Fruit fly (Drosophila melanogaster) whole organism, prepupa: Measurements from ENCODE around the gene CG1622.

Experiments used
- Blimp-1 ChIP-seq: fragments of 200-800 bp; sonication (Bioruptor generic); optimal IDR thresholded peaks from 3 replicates; lab custom pipeline; 2017; ENCODE audit warnings: missing biosample characterization, missing genetic modification characterization, mild to moderate bottlenecking, moderate library complexity, missing genetic modification reagents
- CG10669 ChIP-seq: fragments of 200-800 bp; sonication (Bioruptor generic); optimal IDR thresholded peaks from 3 replicates; lab custom pipeline; 2018; ENCODE audit warnings: missing biosample characterization, mild to moderate bottlenecking, missing genetic modification characterization, moderate library complexity
- CG11294 ChIP-seq: fragments of 200-800 bp; sonication (Bioruptor generic); IDR thresholded peaks from 2 replicates; pipeline ENCODE4 v1.3.6; 2022; ENCODE audit warnings: missing biosample characterization, missing genetic modification characterization
- CG11902 ChIP-seq: fragments of 200-800 bp; sonication (Bioruptor generic); optimal IDR thresholded peaks from 3 replicates; lab custom pipeline; 2016; ENCODE audit warnings: missing biosample characterization, missing genetic modification characterization
- CG15336 ChIP-seq: fragments of 200-800 bp; sonication (Bioruptor generic); IDR thresholded peaks from 2 replicates; pipeline ENCODE4 v1.3.6; 2022; ENCODE audit warnings: missing biosample characterization, missing genetic modification characterization
- CG1621 ChIP-seq: fragments of 200-800 bp; sonication (Bioruptor generic); optimal IDR thresholded peaks from 3 replicates; lab custom pipeline; 2018; ENCODE audit warnings: missing biosample characterization, mild to moderate bottlenecking, missing genetic modification characterization
- CG3032 ChIP-seq: fragments of 200-800 bp; optimal IDR thresholded peaks from 2 replicates; lab custom pipeline; 2019; ENCODE audit warnings: missing biosample characterization, mild to moderate bottlenecking, missing genetic modification characterization, moderate library complexity
- CG31627 ChIP-seq: fragments of 200-800 bp; sonication (Bioruptor generic); optimal IDR thresholded peaks from 3 replicates; lab custom pipeline; 2016; ENCODE audit warnings: missing biosample characterization, missing genetic modification characterization
- CG32006 ChIP-seq: fragments of 200-800 bp; sonication (Bioruptor generic); optimal IDR thresholded peaks from 3 replicates; lab custom pipeline; 2017; ENCODE audit warnings: missing biosample characterization, mild to moderate bottlenecking, missing genetic modification characterization
- CG34406 ChIP-seq: fragments of 200-800 bp; sonication (Bioruptor generic); optimal IDR thresholded peaks from 3 replicates; lab custom pipeline; 2016; ENCODE audit warnings: missing biosample characterization, missing genetic modification characterization
- CG3919 ChIP-seq: fragments of 200-800 bp; sonication (Bioruptor generic); optimal IDR thresholded peaks from 3 replicates; lab custom pipeline; 2016; ENCODE audit warnings: missing biosample characterization, missing genetic modification characterization
- CG4318 ChIP-seq: fragments of 200-800 bp; sonication (Bioruptor generic); optimal IDR thresholded peaks from 3 replicates; lab custom pipeline; 2017; ENCODE audit warnings: missing biosample characterization, mild to moderate bottlenecking, missing genetic modification characterization
- CG6163 ChIP-seq: fragments of 200-800 bp; sonication (Bioruptor generic); IDR thresholded peaks from 3 replicates; pipeline ENCODE4 v1.3.6; 2022; ENCODE audit warnings: missing biosample characterization, missing genetic modification characterization
- CG6276 ChIP-seq: fragments of 200-800 bp; sonication (Bioruptor generic); optimal IDR thresholded peaks from 2 replicates; lab custom pipeline; 2017; ENCODE audit warnings: missing biosample characterization, mild to moderate bottlenecking, missing genetic modification characterization
- CG6792 ChIP-seq: fragments of 200-800 bp; sonication (Bioruptor generic); optimal IDR thresholded peaks from 3 replicates; lab custom pipeline; 2016; ENCODE audit warnings: missing biosample characterization, missing genetic modification characterization
- CG6808 ChIP-seq: fragments of 200-800 bp; sonication (Bioruptor generic); optimal IDR thresholded peaks from 3 replicates; lab custom pipeline; 2017; ENCODE audit warnings: missing biosample characterization, missing genetic modification characterization, mild to moderate bottlenecking, moderate library complexity, missing genetic modification reagents
- CG7368 ChIP-seq: fragments of 200-800 bp; sonication (Bioruptor generic); optimal IDR thresholded peaks from 3 replicates; lab custom pipeline; 2016; ENCODE audit warnings: missing biosample characterization, missing genetic modification characterization
- CG8119 ChIP-seq: fragments of 200-800 bp; sonication (Bioruptor generic); IDR thresholded peaks from 3 replicates; pipeline ENCODE4 v1.3.6; 2022; ENCODE audit warnings: missing biosample characterization, missing genetic modification characterization
- CG8319 ChIP-seq: fragments of 200-800 bp; sonication (Bioruptor generic); optimal IDR thresholded peaks from 3 replicates; lab custom pipeline; 2016; ENCODE audit warnings: missing biosample characterization, missing genetic modification characterization
- CG8632 ChIP-seq: fragments of 200-800 bp; sonication (Bioruptor generic); optimal IDR thresholded peaks from 3 replicates; lab custom pipeline; 2016; ENCODE audit warnings: missing biosample characterization, missing genetic modification characterization
- CG9139 ChIP-seq: fragments of 200-800 bp; sonication (Bioruptor generic); optimal IDR thresholded peaks from 3 replicates; lab custom pipeline; 2017; ENCODE audit warnings: missing biosample characterization, mild to moderate bottlenecking, missing genetic modification characterization
- Eip75B ChIP-seq: fragments of 200-800 bp; sonication (Bioruptor generic); optimal IDR thresholded peaks from 3 replicates; lab custom pipeline; 2016; ENCODE audit warnings: missing biosample characterization, missing genetic modification characterization
- Eip93F ChIP-seq: fragments of 200-800 bp; sonication (Bioruptor generic); optimal IDR thresholded peaks from 2 replicates; lab custom pipeline; 2016; ENCODE audit warnings: missing biosample characterization, mild to moderate bottlenecking, missing genetic modification characterization
- Ets96B ChIP-seq: fragments of 200-800 bp; optimal IDR thresholded peaks from 2 replicates; lab custom pipeline; 2019; ENCODE audit warnings: missing biosample characterization, mild to moderate bottlenecking, missing genetic modification characterization, moderate library complexity
- Gug ChIP-seq: fragments of 200-800 bp; sonication (Bioruptor generic); IDR thresholded peaks from 2 replicates; pipeline ENCODE4 v1.3.6; 2022; ENCODE audit warnings: missing biosample characterization, missing genetic modification characterization
- Hr38 ChIP-seq: sonication (Bioruptor generic); optimal IDR thresholded peaks from 2 replicates; lab custom pipeline; 2016; ENCODE audit warnings: missing biosample characterization, missing genetic modification characterization
- Hr39 ChIP-seq: fragments of 200-800 bp; sonication (Bioruptor generic); optimal IDR thresholded peaks from 2 replicates; lab custom pipeline; 2016; ENCODE audit warnings: missing biosample characterization, missing genetic modification characterization
- Hr4 ChIP-seq: fragments of 200-800 bp; sonication (Bioruptor generic); optimal IDR thresholded peaks from 3 replicates; lab custom pipeline; 2016; ENCODE audit warnings: missing biosample characterization, missing genetic modification characterization
- Lpt ChIP-seq: fragments of 200-800 bp; sonication (Bioruptor generic); optimal IDR thresholded peaks from 3 replicates; lab custom pipeline; 2016; ENCODE audit warnings: missing biosample characterization, missing genetic modification characterization
- Met ChIP-seq: fragments of 200-800 bp; sonication (Bioruptor generic); optimal IDR thresholded peaks from 3 replicates; lab custom pipeline; 2016; ENCODE audit warnings: missing biosample characterization, missing genetic modification characterization
- Sox102F ChIP-seq: fragments of 200-800 bp; sonication (Bioruptor generic); optimal IDR thresholded peaks from 2 replicates; lab custom pipeline; 2016; ENCODE audit warnings: missing biosample characterization, mild to moderate bottlenecking, missing genetic modification characterization
- Sox14 ChIP-seq: fragments of 200-800 bp; sonication (Bioruptor generic); optimal IDR thresholded peaks from 3 replicates; lab custom pipeline; 2016; ENCODE audit warnings: missing biosample characterization, missing genetic modification characterization
- Sox15 ChIP-seq: fragments of 200-800 bp; sonication (Bioruptor generic); optimal IDR thresholded peaks from 3 replicates; lab custom pipeline; 2016; ENCODE audit warnings: missing biosample characterization, missing genetic modification characterization
- cyc ChIP-seq: fragments of 200-800 bp; sonication (Bioruptor generic); optimal IDR thresholded peaks from 3 replicates; lab custom pipeline; 2016; ENCODE audit warnings: missing biosample characterization, missing genetic modification characterization
- dac ChIP-seq: fragments of 200-800 bp; sonication (Bioruptor generic); optimal IDR thresholded peaks from 2 replicates; lab custom pipeline; 2017; ENCODE audit warnings: missing biosample characterization, mild to moderate bottlenecking, missing genetic modification characterization
- dsx ChIP-seq: fragments of 200-800 bp; optimal IDR thresholded peaks from 3 replicates; lab custom pipeline; 2019; ENCODE audit warnings: missing biosample characterization, mild to moderate bottlenecking, missing genetic modification characterization, moderate library complexity; ENCODE audit not compliant: poor library complexity, severe bottlenecking
- eg ChIP-seq: fragments of 200-800 bp; sonication (Bioruptor generic); IDR thresholded peaks from 3 replicates; pipeline ENCODE4 v1.3.6; 2022; ENCODE audit warnings: missing biosample characterization, missing genetic modification characterization
- fd85E ChIP-seq: fragments of 200-800 bp; sonication (Bioruptor generic); optimal IDR thresholded peaks from 3 replicates; lab custom pipeline; 2016; ENCODE audit warnings: missing biosample characterization, missing genetic modification characterization
- fkh ChIP-seq: fragments of 200-800 bp; sonication (Bioruptor generic); optimal IDR thresholded peaks from 3 replicates; lab custom pipeline; 2017; ENCODE audit warnings: missing biosample characterization, mild to moderate bottlenecking, missing genetic modification characterization, moderate library complexity
- net ChIP-seq: fragments of 200-800 bp; sonication (Bioruptor generic); optimal IDR thresholded peaks from 3 replicates; lab custom pipeline; 2016; ENCODE audit warnings: missing biosample characterization, missing genetic modification characterization
- pdm3 ChIP-seq: fragments of 200-800 bp; sonication (Bioruptor generic); optimal IDR thresholded peaks from 3 replicates; lab custom pipeline; 2016; ENCODE audit warnings: missing biosample characterization, missing genetic modification characterization
- salr ChIP-seq, 2 experiments: fragments of 200-800 bp; sonication (Bioruptor generic); optimal IDR thresholded peaks; 3 replicates each; lab custom pipeline; 2016 to 2018; ENCODE audit warnings: missing biosample characterization in 2 of 2, missing genetic modification characterization in 2 of 2, mild to moderate bottlenecking in 1 of 2
- spab ChIP-seq: fragments of 200-800 bp; sonication (Bioruptor generic); optimal IDR thresholded peaks from 2 replicates; lab custom pipeline; 2017; ENCODE audit warnings: missing biosample characterization, mild to moderate bottlenecking, missing genetic modification characterization, missing genetic modification reagents
- ss ChIP-seq, 2 experiments: fragments of 200-800 bp; sonication (Bioruptor generic); optimal IDR thresholded peaks; 2 replicates in 1 of 2; 3 replicates in 1 of 2; lab custom pipeline; 2017 to 2018; ENCODE audit warnings: mild to moderate bottlenecking in 2 of 2, missing biosample characterization in 2 of 2, missing genetic modification characterization in 2 of 2, moderate library complexity in 1 of 2
- svp ChIP-seq: fragments of 200-800 bp; sonication (Bioruptor generic); peaks from one replicate; lab custom pipeline; 2016; ENCODE audit warnings: missing biosample characterization, missing genetic modification characterization
- topi ChIP-seq: fragments of 200-800 bp; sonication (Bioruptor generic); optimal IDR thresholded peaks from 3 replicates; lab custom pipeline; 2016; ENCODE audit warnings: missing biosample characterization, missing genetic modification characterization
- vri ChIP-seq: fragments of 200-800 bp; sonication (Bioruptor generic); optimal IDR thresholded peaks from 3 replicates; lab custom pipeline; 2016; ENCODE audit warnings: missing biosample characterization, mild to moderate bottlenecking, missing genetic modification characterization

The CG1622 gene

dm6 chrX:13319376-13319883 is 22.5 kb downstream of the CG1622 start (continued):
- TF ChIP-seq CG6792 = peak; percentile 28
- TF ChIP-seq CG11294 (GFP tag; lab: Robert Waterston, UW) = no peak
- TF ChIP-seq CG7368 (GFP tag; lab: Kevin White, UChicago) = peak; percentile 76
- no peak for TF ChIP-seq fd85E
- TF ChIP-seq Blimp-1 (GFP tag; lab: Kevin White, UChicago) = peak; percentile 75
- TF ChIP-seq CG9139 = peak; percentile 98
- peak; percentile 41 for TF ChIP-seq CG8319 (GFP tag; lab: Kevin White, UChicago)
- TF ChIP-seq Ets96B (tag; lab: Kevin White, UChicago) = peak; percentile 89
- no peak for TF ChIP-seq Sox15 (GFP tag; lab: Kevin White, UChicago)
- peak; percentile 81 for TF ChIP-seq net (GFP tag; lab: Kevin White, UChicago)
- TF ChIP-seq Sox102F (GFP tag; lab: Kevin White, UChicago) = peak; percentile 65
- TF ChIP-seq dac (GFP tag; lab: Kevin White, UChicago) = peak; percentile 65

DNA sequence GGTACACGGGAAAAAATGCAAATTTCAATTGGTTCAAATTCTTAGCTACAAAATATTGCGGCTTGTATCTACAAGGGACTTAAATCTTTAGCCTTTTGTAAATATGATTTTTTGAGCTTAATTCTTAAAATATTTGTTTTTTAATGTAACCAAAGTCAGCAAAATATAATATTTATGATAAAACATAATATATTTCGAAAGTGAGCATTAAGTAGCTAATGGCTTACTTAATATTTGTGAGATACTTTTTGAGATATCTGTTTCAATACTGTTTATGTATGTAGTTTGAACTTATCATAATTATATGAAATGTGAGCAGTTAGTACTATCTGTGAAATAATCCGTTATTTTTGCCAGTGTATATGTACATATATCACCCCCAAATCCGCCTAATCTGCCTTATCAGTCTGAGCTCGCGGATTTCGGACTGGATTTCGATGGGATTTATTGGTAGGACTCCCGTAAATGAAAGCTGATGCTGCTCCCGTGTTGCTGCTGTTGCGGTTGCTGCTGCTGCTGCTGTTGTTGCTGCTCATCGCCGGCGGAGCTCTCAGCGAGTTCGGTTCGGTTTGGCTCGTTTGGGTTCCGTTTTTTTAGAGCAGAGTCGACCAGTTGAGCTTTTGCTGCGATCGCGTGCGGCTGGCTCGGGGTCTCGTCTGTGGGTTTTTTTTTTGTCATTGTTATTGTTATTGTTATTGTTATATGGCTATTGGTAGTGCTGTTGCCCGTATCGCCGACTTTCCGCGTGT is 24.0 kb downstream of the CG1622 start:
- no peak for TF ChIP-seq fd85E
- no peak for TF ChIP-seq vri
- no peak for TF ChIP-seq ss (GFP tag; optimal IDR thresholded peaks at IDR 0.05; lab: Kevin White, UChicago)
- no peak for TF ChIP-seq CG15336 (GFP tag; lab: Robert Waterston, UW)
- no peak for TF ChIP-seq CG31627 (GFP tag; lab: Kevin White, UChicago)
- TF ChIP-seq CG11902 (GFP tag; lab: Kevin White, UChicago) = no peak
- TF ChIP-seq CG1621 (tag; lab: Kevin White, UChicago) = no peak
- no peak for TF ChIP-seq cyc (GFP tag; lab: Kevin White, UChicago)
- TF ChIP-seq CG10669 (GFP tag; lab: Kevin White, UChicago) = no peak
- TF ChIP-seq dsx = no peak
- TF ChIP-seq CG3919 (GFP tag; lab: Kevin White, UChicago) = no peak
- TF ChIP-seq Hr39 (GFP tag; lab: Kevin White, UChicago) = no peak
- TF ChIP-seq Hr38 (GFP tag; lab: Kevin White, UChicago) = no peak
- no peak for TF ChIP-seq pdm3 (GFP tag; lab: Kevin White, UChicago)
- no peak for TF ChIP-seq CG8319 (GFP tag; lab: Kevin White, UChicago)
- TF ChIP-seq Eip75B (GFP tag; lab: Kevin White, UChicago) = no peak
- TF ChIP-seq CG6808 (GFP tag; lab: Kevin White, UChicago) = no peak
- TF ChIP-seq CG4318 (GFP tag; lab: Kevin White, UChicago) = no peak
- 0 out of 3 replicates have a peak, but pooled peaks have one; percentile 28 for TF ChIP-seq CG6163
- peak; percentile 58 for TF ChIP-seq svp (GFP tag; lab: Kevin White, UChicago)
- peak; percentile 0 for TF ChIP-seq Met (GFP tag; lab: Kevin White, UChicago)
- no peak for TF ChIP-seq salr (GFP tag; optimal IDR thresholded peaks at IDR 0.05; lab: Kevin White, UChicago)
- TF ChIP-seq Sox15 (GFP tag; lab: Kevin White, UChicago) = no peak
- no peak for TF ChIP-seq CG11294 (GFP tag; lab: Robert Waterston, UW)
- no peak for TF ChIP-seq topi (GFP tag; lab: Kevin White, UChicago)
- no peak for TF ChIP-seq CG3032 (tag; lab: Kevin White, UChicago)
- no peak for TF ChIP-seq CG6792
- no peak; the same call in 2 of the 3 replicates for TF ChIP-seq CG8119 (GFP tag; lab: Robert Waterston, UW)
- TF ChIP-seq CG6276 = no peak
- TF ChIP-seq Eip93F = no peak
- TF ChIP-seq fkh (GFP tag; lab: Kevin White, UChicago) = no peak
- peak; percentile 17 for TF ChIP-seq CG8632 (GFP tag; lab: Kevin White, UChicago)
- TF ChIP-seq CG34406 (GFP tag; lab: Kevin White, UChicago) = peak; percentile 14
- no peak for TF ChIP-seq Gug
- no peak for TF ChIP-seq Lpt (GFP tag; lab: Kevin White, UChicago)
- peak; percentile 11 for TF ChIP-seq Hr4 (GFP tag; lab: Kevin White, UChicago)
- no peak for TF ChIP-seq Sox102F (GFP tag; lab: Kevin White, UChicago)
- peak; percentile 53 for TF ChIP-seq CG32006 (GFP tag; lab: Kevin White, UChicago)
- no peak for TF ChIP-seq Sox14
- no peak for TF ChIP-seq spab
- peak; percentile 18; the same call in 1 of the 3 replicates for TF ChIP-seq eg (GFP tag; lab: Robert Waterston, UW)
- TF ChIP-seq net (GFP tag; lab: Kevin White, UChicago) = no peak
